Worm (Caenorhabditis elegans) whole organism, L1 larva: ENCODE data around the gene gcy-1.

Experiments
- aly-2 ChIP-seq: fragments of 150-350 bp; optimal IDR thresholded peaks from 2 replicates; lab custom pipeline; 2014; ENCODE audit warnings: missing biosample characterization, missing genetic modification characterization
- ama-1 ChIP-seq: fragments of 150-350 bp; optimal IDR thresholded peaks from 2 replicates; lab custom pipeline; 2014
- egl-27 ChIP-seq, 2 experiments: fragments of 150-350 bp in 1 of 2; sonication (generic microtip); optimal IDR thresholded peaks; 3 replicates each; lab custom pipeline; 2017 to 2018; ENCODE audit warnings: missing biosample characterization in 2 of 2, missing genetic modification characterization in 2 of 2, missing genetic modification reagents in 2 of 2
- elt-3 ChIP-seq, 6 experiments: fragments of 150-350 bp in 1 of 6; sonication (generic microtip); optimal IDR thresholded peaks; 2 replicates each; lab custom pipeline; 2017 to 2018; ENCODE audit warnings: missing biosample characterization in 6 of 6, missing genetic modification characterization in 6 of 6, inconsistent platforms in 1 of 6
- nhr-12 ChIP-seq: sonication (generic microtip); optimal IDR thresholded peaks from 2 replicates; lab custom pipeline; 2017; ENCODE audit warnings: missing biosample characterization, missing genetic modification characterization
- nhr-71 ChIP-seq: sonication (generic microtip); optimal IDR thresholded peaks from 2 replicates; lab custom pipeline; 2016; ENCODE audit warnings: mild to moderate bottlenecking, missing genetic modification characterization, moderate library complexity, missing compliant biosample characterization
- nhr-76 ChIP-seq: sonication (generic microtip); optimal IDR thresholded peaks from 2 replicates; lab custom pipeline; 2017; ENCODE audit warnings: missing biosample characterization, missing genetic modification characterization
- snpc-4 ChIP-seq: fragments of 150-350 bp; optimal IDR thresholded peaks from 2 replicates; lab custom pipeline; 2014; ENCODE audit warnings: missing biosample characterization, missing genetic modification characterization
- xbp-1 ChIP-seq: sonication (generic microtip); optimal IDR thresholded peaks from 2 replicates; lab custom pipeline; 2016; ENCODE audit warnings: missing genetic modification characterization, missing compliant biosample characterization

- TF ChIP-seq xbp-1 (tag; lab: Kevin White, UChicago) (no peak), elt-3 (tag; optimal IDR thresholded peaks at IDR 0.05; lab: Kevin White, UChicago) (no peak), nhr-71 (tag; lab: Kevin White, UChicago) (no peak), egl-27 (tag; optimal IDR thresholded peaks at IDR 0.05; lab: Kevin White, UChicago) (no peak), aly-2 (no peak), nhr-12 (no peak), ama-1 (lab: Kevin White, UChicago) (no peak), nhr-76 (tag; lab: Kevin White, UChicago) (no peak), snpc-4 (tag; lab: Kevin White, UChicago) (no peak)
Observed at ce11 chrII:9521570-9521969, 4.8 kb upstream of the gcy-1 start, which contains the start of gene sra-1.
